Worm (Caenorhabditis elegans) whole organism, L3 larva: ENCODE measurements around the gene E02A10.4.

ENCODE experiments used
- R02D3.7 ChIP-seq: fragments of 150-350 bp; optimal IDR thresholded peaks from 2 replicates; lab custom pipeline; 2014; ENCODE audit warnings: missing biosample characterization, missing genetic modification characterization
- ZK546.5 ChIP-seq: sonication (generic microtip); optimal IDR thresholded peaks from 2 replicates; lab custom pipeline; 2017; ENCODE audit warnings: missing biosample characterization, missing genetic modification characterization
- ama-1 ChIP-seq: fragments of 150-350 bp; optimal IDR thresholded peaks from 2 replicates; lab custom pipeline; 2018
- egl-27 ChIP-seq: sonication (generic microtip); optimal IDR thresholded peaks from 4 replicates; lab custom pipeline; 2017; ENCODE audit warnings: missing biosample characterization, missing genetic modification reagents, missing genetic modification characterization
- elt-1 ChIP-seq: fragments of 150-350 bp; optimal IDR thresholded peaks from 2 replicates; lab custom pipeline; 2014; ENCODE audit warnings: missing biosample characterization, missing genetic modification characterization
- jun-1 ChIP-seq: fragments of 150-350 bp; optimal IDR thresholded peaks from 2 replicates; lab custom pipeline; 2014; ENCODE audit warnings: missing biosample characterization, missing genetic modification reagents, missing genetic modification characterization
- lin-39 ChIP-seq: fragments of 150-350 bp; optimal IDR thresholded peaks from 2 replicates; lab custom pipeline; 2018; ENCODE audit warnings: missing biosample characterization, missing genetic modification reagents, missing genetic modification characterization
- skn-1 ChIP-seq: fragments of 150-350 bp; optimal IDR thresholded peaks from 2 replicates; lab custom pipeline; 2014; ENCODE audit warnings: missing biosample characterization, missing genetic modification characterization
- snpc-4 ChIP-seq: fragments of 150-350 bp; optimal IDR thresholded peaks from 2 replicates; lab custom pipeline; 2014; ENCODE audit warnings: missing biosample characterization, missing genetic modification characterization
- tbx-2 ChIP-seq: sonication (generic microtip); optimal IDR thresholded peaks from 2 replicates; lab custom pipeline; 2016; ENCODE audit warnings: mild to moderate bottlenecking, missing genetic modification characterization, missing compliant biosample characterization
- unc-39 ChIP-seq: sonication (generic microtip); optimal IDR thresholded peaks from 4 replicates; lab custom pipeline; 2017; ENCODE audit warnings: missing biosample characterization, missing genetic modification characterization
- unc-62 ChIP-seq: fragments of 150-350 bp; sonication (generic microtip); optimal IDR thresholded peaks from 4 replicates; lab custom pipeline; 2014; ENCODE audit warnings: missing biosample characterization, missing genetic modification reagents, missing genetic modification characterization
- ztf-4 ChIP-seq: fragments of 150-350 bp; optimal IDR thresholded peaks from 2 replicates; lab custom pipeline; 2014; ENCODE audit warnings: missing biosample characterization, missing genetic modification characterization

- TF ChIP-seq ZK546.5 (no peak), tbx-2 (tag; lab: Kevin White, UChicago) (no peak), ama-1 (no peak), elt-1 (tag; lab: Kevin White, UChicago) (peak; percentile 95), ztf-4 (no peak), R02D3.7 (tag; lab: Kevin White, UChicago) (no peak), unc-39 (tag; lab: Kevin White, UChicago) (no peak), snpc-4 (no peak), lin-39 (peak; percentile 3), unc-62 (GFP tag; lab: Kevin White, UChicago) (no peak), jun-1 (tag; lab: Kevin White, UChicago) (no peak), skn-1 (tag; lab: Kevin White, UChicago) (no peak), egl-27 (tag; lab: Kevin White, UChicago) (no peak)
Measured at ce11 chrV:12538984-12539852, 28.5 kb downstream of the E02A10.4 start.
